Worm (Caenorhabditis elegans): ENCODE measurements around the gene D2023.6.

DNA sequence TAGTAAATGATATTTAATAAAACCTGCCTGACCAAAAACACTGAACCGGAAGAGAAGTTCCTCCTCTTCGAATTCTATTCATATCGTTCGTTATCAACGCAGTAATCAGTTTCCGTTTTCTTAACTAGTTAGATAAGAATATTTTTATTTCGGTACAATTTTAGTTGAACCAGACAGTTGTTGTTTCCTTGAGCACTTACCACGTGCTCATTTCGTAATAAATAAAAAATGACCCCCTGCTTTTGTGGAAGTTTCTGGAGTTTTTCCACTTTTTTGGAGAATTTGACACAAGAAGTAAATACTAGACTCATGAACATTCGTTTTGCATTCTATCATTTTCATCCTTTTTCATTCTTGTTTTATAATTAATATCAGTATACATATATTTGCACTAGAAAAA is 26.6 kb downstream of the D2023.6 start:
- TF ChIP-seq ama-1 (optimal IDR thresholded peaks at IDR 0.05) (no peak), F13C5.2 (tag; optimal IDR thresholded peaks at IDR 0.05) (no peak), pes-1 (GFP tag; IDR thresholded peaks at IDR 0.05) (no peak), hnd-1 (tag; optimal IDR thresholded peaks at IDR 0.05) (no peak)

Measured in whole organism, early embryonic.